Fruit fly (Drosophila melanogaster) whole organism, embryonic: ENCODE measurements around the gene CG43954.

Experiments used
- Ada2b ChIP-seq: fragments of 200-800 bp; sonication (Bioruptor generic); IDR thresholded peaks from 2 replicates; pipeline ENCODE4 v1.3.6; 2022; ENCODE audit warnings: missing biosample characterization, missing genetic modification characterization
- Adf1 ChIP-seq: fragments of 200-800 bp; sonication (Bioruptor generic); IDR thresholded peaks from 2 replicates; pipeline ENCODE4 v1.3.6; 2022; ENCODE audit warnings: missing biosample characterization, missing genetic modification characterization
- CG11456 ChIP-seq: fragments of 200-800 bp; sonication (Bioruptor generic); IDR thresholded peaks from 3 replicates; pipeline ENCODE4 v1.3.6; 2022; ENCODE audit warnings: missing biosample characterization, missing genetic modification characterization
- CG12071 ChIP-seq: fragments of 200-800 bp; sonication (Bioruptor generic); optimal IDR thresholded peaks from 3 replicates; lab custom pipeline; 2018; ENCODE audit warnings: missing biosample characterization, mild to moderate bottlenecking, missing genetic modification characterization
- CG12744 ChIP-seq: fragments of 200-800 bp; sonication (Bioruptor generic); optimal IDR thresholded peaks from 2 replicates; lab custom pipeline; 2016; ENCODE audit warnings: missing biosample characterization, missing genetic modification characterization
- CG13287 ChIP-seq: fragments of 200-800 bp; sonication (Bioruptor generic); IDR thresholded peaks from 2 replicates; pipeline ENCODE4 v1.3.6; 2022; ENCODE audit warnings: missing biosample characterization, missing genetic modification characterization; ENCODE audit not compliant: partially characterized antibody
- CG13624 ChIP-seq: fragments of 200-800 bp; sonication (Bioruptor generic); optimal IDR thresholded peaks from 2 replicates; lab custom pipeline; 2016; ENCODE audit warnings: missing biosample characterization, missing genetic modification characterization
- CG15073 ChIP-seq: fragments of 200-800 bp; sonication (Bioruptor generic); optimal IDR thresholded peaks from 2 replicates; lab custom pipeline; 2016; ENCODE audit warnings: missing biosample characterization, missing genetic modification characterization
- CG2116 ChIP-seq: fragments of 200-800 bp; sonication (Bioruptor generic); optimal IDR thresholded peaks from 3 replicates; lab custom pipeline; 2018; ENCODE audit warnings: missing biosample characterization, mild to moderate bottlenecking, missing genetic modification characterization
- CG2202 ChIP-seq: fragments of 200-800 bp; sonication (Bioruptor generic); optimal IDR thresholded peaks from 2 replicates; lab custom pipeline; 2018; ENCODE audit warnings: missing biosample characterization, mild to moderate bottlenecking, missing genetic modification characterization
- CG2875 ChIP-seq: fragments of 200-800 bp; sonication (Bioruptor generic); optimal IDR thresholded peaks from 2 replicates; lab custom pipeline; 2017; ENCODE audit warnings: missing biosample characterization, mild to moderate bottlenecking, missing genetic modification characterization, missing genetic modification reagents
- CG2889 ChIP-seq: fragments of 200-800 bp; sonication (Bioruptor generic); IDR thresholded peaks from 3 replicates; pipeline ENCODE4 v1.3.6; 2022; ENCODE audit warnings: missing biosample characterization, missing genetic modification characterization
- CG31388 ChIP-seq: fragments of 200-800 bp; sonication (Bioruptor generic); optimal IDR thresholded peaks from 2 replicates; lab custom pipeline; 2016; ENCODE audit warnings: missing biosample characterization, missing genetic modification characterization
- CG43689 ChIP-seq: fragments of 200-800 bp; sonication (Bioruptor generic); IDR thresholded peaks from 2 replicates; pipeline ENCODE4 v1.3.6; 2022; ENCODE audit warnings: missing biosample characterization, missing genetic modification characterization
- CG5245 ChIP-seq: fragments of 200-800 bp; sonication (Bioruptor generic); optimal IDR thresholded peaks from 3 replicates; lab custom pipeline; 2016; ENCODE audit warnings: missing biosample characterization, missing genetic modification characterization
- CG7928 ChIP-seq: fragments of 200-800 bp; sonication (Bioruptor generic); optimal IDR thresholded peaks from 2 replicates; lab custom pipeline; 2017; ENCODE audit warnings: missing biosample characterization, mild to moderate bottlenecking, missing genetic modification characterization
- CG8765 ChIP-seq: fragments of 200-800 bp; sonication (Bioruptor generic); IDR thresholded peaks from 2 replicates; pipeline ENCODE4 v1.3.6; 2022; ENCODE audit warnings: missing biosample characterization, missing genetic modification characterization
- Chrac-16 ChIP-seq: fragments of 200-800 bp; sonication (Bioruptor generic); optimal IDR thresholded peaks from 3 replicates; lab custom pipeline; 2016; ENCODE audit warnings: missing biosample characterization, missing genetic modification characterization
- Dek ChIP-seq: fragments of 200-800 bp; sonication (Bioruptor generic); optimal IDR thresholded peaks from 3 replicates; lab custom pipeline; 2019; ENCODE audit warnings: missing biosample characterization, mild to moderate bottlenecking, missing genetic modification characterization, moderate library complexity
- Doc2 ChIP-seq: fragments of 200-800 bp; sonication (Bioruptor generic); IDR thresholded peaks from 2 replicates; pipeline ENCODE4 v1.3.6; 2022; ENCODE audit warnings: missing biosample characterization, missing genetic modification characterization
- Dp ChIP-seq: fragments of 200-800 bp; sonication (Bioruptor generic); optimal IDR thresholded peaks from 2 replicates; lab custom pipeline; 2018; ENCODE audit warnings: missing biosample characterization, mild to moderate bottlenecking, missing genetic modification characterization, moderate library complexity
- Fer1 ChIP-seq: fragments of 200-800 bp; sonication (Bioruptor generic); optimal IDR thresholded peaks from 2 replicates; lab custom pipeline; 2017; ENCODE audit warnings: missing biosample characterization, mild to moderate bottlenecking, missing genetic modification characterization
- Fer3 ChIP-seq: fragments of 200-800 bp; sonication (Bioruptor generic); optimal IDR thresholded peaks from 2 replicates; lab custom pipeline; 2018; ENCODE audit warnings: missing biosample characterization, mild to moderate bottlenecking, missing genetic modification characterization, moderate library complexity
- Gug ChIP-seq: fragments of 200-800 bp; sonication (Bioruptor generic); IDR thresholded peaks from 4 replicates; pipeline ENCODE4 v1.3.6; 2022; ENCODE audit warnings: missing biosample characterization, missing genetic modification characterization
- Hmr ChIP-seq: fragments of 200-800 bp; sonication (Bioruptor generic); optimal IDR thresholded peaks from 3 replicates; lab custom pipeline; 2017; ENCODE audit warnings: mild to moderate bottlenecking, missing biosample characterization, missing genetic modification reagents, missing genetic modification characterization
- Hr3 ChIP-seq: fragments of 200-800 bp; sonication (Bioruptor generic); optimal IDR thresholded peaks from 3 replicates; lab custom pipeline; 2016; ENCODE audit warnings: missing biosample characterization, missing genetic modification characterization
- Hr39 ChIP-seq: fragments of >200 bp; optimal IDR thresholded peaks from 2 replicates; lab custom pipeline; 2017
- Nf-YA ChIP-seq: fragments of 200-800 bp; sonication (Bioruptor generic); IDR thresholded peaks from 2 replicates; pipeline ENCODE4 v1.3.6; 2022; ENCODE audit warnings: missing biosample characterization, missing genetic modification characterization
- ac ChIP-seq: fragments of 200-800 bp; sonication (Bioruptor generic); optimal IDR thresholded peaks from 3 replicates; lab custom pipeline; 2017; ENCODE audit warnings: missing biosample characterization, mild to moderate bottlenecking, missing genetic modification characterization
- ato ChIP-seq: fragments of 200-800 bp; sonication (Bioruptor generic); IDR thresholded peaks from 2 replicates; pipeline ENCODE4 v1.3.6; 2022; ENCODE audit warnings: missing biosample characterization, missing genetic modification characterization; ENCODE audit not compliant: partially characterized antibody
- bowl ChIP-seq: fragments of 200-800 bp; sonication (Bioruptor generic); IDR thresholded peaks from 2 replicates; pipeline ENCODE4 v1.3.6; 2022; ENCODE audit warnings: missing biosample characterization, missing genetic modification characterization
- caup ChIP-seq: fragments of 200-800 bp; sonication (Bioruptor generic); optimal IDR thresholded peaks from 3 replicates; lab custom pipeline; 2017; ENCODE audit warnings: missing biosample characterization, mild to moderate bottlenecking, missing genetic modification characterization, moderate library complexity; ENCODE audit not compliant: severe bottlenecking
- chn ChIP-seq: fragments of 200-800 bp; sonication (Bioruptor generic); optimal IDR thresholded peaks from 2 replicates; lab custom pipeline; 2016; ENCODE audit warnings: missing biosample characterization, missing genetic modification characterization
- eyg ChIP-seq: fragments of 200-800 bp; sonication (Bioruptor generic); optimal IDR thresholded peaks from 3 replicates; lab custom pipeline; 2016; ENCODE audit warnings: missing biosample characterization, missing genetic modification characterization
- fru ChIP-seq: fragments of >200 bp; optimal IDR thresholded peaks from 2 replicates; lab custom pipeline; 2017
- her ChIP-seq: fragments of 200-800 bp; sonication (Bioruptor generic); optimal IDR thresholded peaks from 2 replicates; lab custom pipeline; 2016; ENCODE audit warnings: missing biosample characterization, missing genetic modification characterization
- hkb ChIP-seq, 2 experiments: fragments of 200-800 bp in 1 of 2; fragments of >200 bp in 1 of 2; sonication (Bioruptor generic) in 1 of 2; IDR thresholded peaks in 1 of 2; optimal IDR thresholded peaks in 1 of 2; 2 replicates each; pipeline versions ENCODE4 v1.3.6 to Lab custom; 2017 to 2022; ENCODE audit warnings: missing biosample characterization in 1 of 2, missing genetic modification characterization in 1 of 2
- lmd ChIP-seq: fragments of 200-800 bp; sonication (Bioruptor generic); IDR thresholded peaks from 2 replicates; pipeline ENCODE4 v1.3.6; 2022; ENCODE audit warnings: missing biosample characterization, missing genetic modification characterization
- lov ChIP-seq, 2 experiments: fragments of 200-800 bp in 1 of 2; fragments of >200 bp in 1 of 2; sonication (Bioruptor generic) in 1 of 2; IDR thresholded peaks in 1 of 2; optimal IDR thresholded peaks in 1 of 2; 2 replicates in 1 of 2; 3 replicates in 1 of 2; pipeline versions ENCODE4 v1.3.6 to Lab custom; 2017 to 2022; ENCODE audit warnings: missing biosample characterization in 1 of 2, missing genetic modification characterization in 1 of 2
- mld ChIP-seq: fragments of 200-800 bp; sonication (Bioruptor generic); IDR thresholded peaks from 3 replicates; pipeline ENCODE4 v1.3.6; 2022; ENCODE audit warnings: missing biosample characterization, missing genetic modification characterization; ENCODE audit not compliant: partially characterized antibody
- nom ChIP-seq: fragments of 200-800 bp; sonication (Bioruptor generic); optimal IDR thresholded peaks from 2 replicates; lab custom pipeline; 2017; ENCODE audit warnings: missing biosample characterization, missing genetic modification characterization, mild to moderate bottlenecking, moderate library complexity, missing genetic modification reagents
- pros ChIP-seq: fragments of 200-800 bp; sonication (Bioruptor generic); optimal IDR thresholded peaks from 3 replicates; lab custom pipeline; 2019; ENCODE audit warnings: missing biosample characterization, mild to moderate bottlenecking, missing genetic modification characterization, moderate library complexity
- ro ChIP-seq: fragments of 200-800 bp; sonication (Bioruptor generic); IDR thresholded peaks from 2 replicates; pipeline ENCODE4 v1.3.6; 2022; ENCODE audit warnings: missing biosample characterization, missing genetic modification characterization
- run ChIP-seq: fragments of 200-800 bp; sonication (Bioruptor generic); optimal IDR thresholded peaks from 3 replicates; lab custom pipeline; 2018; ENCODE audit warnings: missing biosample characterization, mild to moderate bottlenecking, missing genetic modification characterization
- seq ChIP-seq: fragments of 200-800 bp; sonication (Bioruptor generic); IDR thresholded peaks from 2 replicates; pipeline ENCODE4 v1.3.6; 2022; ENCODE audit warnings: missing biosample characterization, missing genetic modification characterization
- shn ChIP-seq: fragments of 200-800 bp; sonication (Bioruptor generic); optimal IDR thresholded peaks from 3 replicates; lab custom pipeline; 2016; ENCODE audit warnings: missing biosample characterization, missing genetic modification characterization
- sisA ChIP-seq: fragments of 200-800 bp; sonication (Bioruptor generic); IDR thresholded peaks from 2 replicates; pipeline ENCODE4 v1.3.6; 2022; ENCODE audit warnings: missing biosample characterization, missing genetic modification characterization
- ttk ChIP-seq: fragments of 200-800 bp; sonication (Bioruptor generic); IDR thresholded peaks from 2 replicates; pipeline ENCODE4 v2.1.2; 2022; ENCODE audit warnings: missing biosample characterization, missing genetic modification characterization
- vvl ChIP-seq: fragments of 200-800 bp; sonication (Bioruptor generic); IDR thresholded peaks from 2 replicates; pipeline ENCODE4 v1.3.6; 2022; ENCODE audit warnings: missing biosample characterization, missing genetic modification characterization
- wor ChIP-seq: fragments of 200-800 bp; sonication (Bioruptor generic); IDR thresholded peaks from 2 replicates; pipeline ENCODE4 v1.3.6; 2022; ENCODE audit warnings: missing biosample characterization, missing genetic modification characterization
- zen2 ChIP-seq: fragments of 200-800 bp; sonication (Bioruptor generic); IDR thresholded peaks from 3 replicates; pipeline ENCODE4 v1.3.6; 2022; ENCODE audit warnings: missing biosample characterization, missing genetic modification characterization; ENCODE audit not compliant: partially characterized antibody

Gene CG43954

dm6 chr3L:16642088-16642507, 69.4 kb downstream of the CG43954 start (continued):
- no peak for TF ChIP-seq ac (GFP tag; lab: Kevin White, UChicago)
- peak; percentile 63 for TF ChIP-seq CG2875 (GFP tag; lab: Kevin White, UChicago)
- TF ChIP-seq CG13624, result no peak
- TF ChIP-seq CG12744 (GFP tag; lab: Kevin White, UChicago), result no peak
- no peak for TF ChIP-seq Fer1
- TF ChIP-seq wor (GFP tag; lab: Robert Waterston, UW), result peak; percentile 46; the same call in 1 of the 2 replicates
- TF ChIP-seq ttk (GFP tag; lab: Robert Waterston, UW), result no peak
- TF ChIP-seq caup, result no peak
- no peak for TF ChIP-seq mld (GFP tag; lab: Robert Waterston, UW)
- no peak for TF ChIP-seq lov (optimal IDR thresholded peaks at IDR 0.05; lab: Kevin White, UChicago)
- no peak for TF ChIP-seq lov (GFP tag; IDR thresholded peaks at IDR 0.05; lab: Robert Waterston, UW)
- TF ChIP-seq vvl (GFP tag; lab: Robert Waterston, UW), result no peak
- TF ChIP-seq Hmr (GFP tag; lab: Kevin White, UChicago), result no peak
- TF ChIP-seq zen2 (GFP tag; lab: Robert Waterston, UW), result no peak
- TF ChIP-seq shn (GFP tag; lab: Kevin White, UChicago), result no peak
- no peak for TF ChIP-seq CG2889 (GFP tag; lab: Robert Waterston, UW)
- TF ChIP-seq CG8765 (GFP tag; lab: Robert Waterston, UW), result no peak
- TF ChIP-seq nom, result peak; percentile 26
- TF ChIP-seq eyg (GFP tag; lab: Kevin White, UChicago), result no peak
- no peak for TF ChIP-seq fru
- peak; percentile 15 for TF ChIP-seq CG15073 (GFP tag; lab: Kevin White, UChicago)
- no peak for TF ChIP-seq Nf-YA
- TF ChIP-seq CG13287 (GFP tag; lab: Robert Waterston, UW), result no peak
- TF ChIP-seq Dek, result peak; percentile 5
- peak; percentile 54 for TF ChIP-seq Hr3 (GFP tag; lab: Kevin White, UChicago)
- TF ChIP-seq Hr39 (lab: Kevin White, UChicago), result no peak
- no peak for TF ChIP-seq chn
- no peak for TF ChIP-seq Ada2b
- peak; percentile 49 for TF ChIP-seq CG5245
- TF ChIP-seq hkb (optimal IDR thresholded peaks at IDR 0.05; lab: Kevin White, UChicago), result no peak
- TF ChIP-seq hkb (GFP tag; IDR thresholded peaks at IDR 0.05; lab: Robert Waterston, UW), result peak; percentile 28; the same call in 1 of the 2 replicates
- no peak for TF ChIP-seq CG43689 (GFP tag; lab: Robert Waterston, UW)
- no peak; the same call in none of the 2 replicates for TF ChIP-seq sisA (GFP tag; lab: Robert Waterston, UW)
- no peak for TF ChIP-seq seq (GFP tag; lab: Robert Waterston, UW)
- no peak for TF ChIP-seq Dp (GFP tag; lab: Kevin White, UChicago)
- TF ChIP-seq bowl (GFP tag; lab: Robert Waterston, UW), result no peak
- TF ChIP-seq CG31388 (GFP tag; lab: Kevin White, UChicago), result no peak
- no peak for TF ChIP-seq pros (GFP tag; lab: Kevin White, UChicago)
- TF ChIP-seq her, result no peak
- TF ChIP-seq CG11456 (GFP tag; lab: Robert Waterston, UW), result no peak
- no peak for TF ChIP-seq Fer3 (tag; lab: Kevin White, UChicago)
- no peak for TF ChIP-seq CG2116
- TF ChIP-seq Chrac-16 (GFP tag; lab: Kevin White, UChicago), result peak; percentile 42
- peak; percentile 51; the same call in 1 of the 2 replicates for TF ChIP-seq lmd (GFP tag; lab: Robert Waterston, UW)
- no peak for TF ChIP-seq CG12071 (GFP tag; lab: Kevin White, UChicago)
- TF ChIP-seq ro (GFP tag; lab: Robert Waterston, UW), result no peak
- TF ChIP-seq run, result peak; percentile 11
- TF ChIP-seq ato, result no peak
- TF ChIP-seq CG7928 (GFP tag; lab: Kevin White, UChicago), result no peak
- peak; percentile 34 for TF ChIP-seq CG2202 (tag; lab: Kevin White, UChicago)
- peak; percentile 40; the same call in 2 of the 4 replicates for TF ChIP-seq Gug (GFP tag; lab: Robert Waterston, UW)
- TF ChIP-seq Adf1, result no peak
- no peak for TF ChIP-seq Doc2
